Worm (Caenorhabditis elegans): ENCODE data around the gene lido-5.
"Not testable (repeated sequence)": the region's sequence is repeated elsewhere in the genome, so short reads cannot be mapped to it uniquely, and the experiment has no call there.

The lido-5 gene

ce11 chrX:17110555-17110954, at the start of gene lido-5:
lido-5 (minus strand) TSS chrX:17110655.
- TF ChIP-seq unc-62 (GFP tag; optimal IDR thresholded peaks at IDR 0.05): no peak

ce11 chrX:17157868-17158267, 47.4 kb upstream of the lido-5 start, which contains the start of gene npr-21:
npr-21 (minus strand) TSS chrX:17157968.
- TF ChIP-seq unc-62 (GFP tag; optimal IDR thresholded peaks at IDR 0.05): no peak

ce11 chrX:17157089-17157488, 46.6 kb upstream of the lido-5 start:
- no peak for TF ChIP-seq unc-62 (GFP tag; optimal IDR thresholded peaks at IDR 0.05)

ce11 chrX:17151160-17151711, 40.8 kb upstream of the lido-5 start, which contains the start of gene mdt-1.2:
mdt-1.2 (plus strand) TSS chrX:17151522.
- no peak for TF ChIP-seq unc-62 (GFP tag; optimal IDR thresholded peaks at IDR 0.05)

- no peak for TF ChIP-seq unc-62 (GFP tag; optimal IDR thresholded peaks at IDR 0.05)
Measured at ce11 chrX:17149877-17150490, 39.5 kb upstream of the lido-5 start, which contains the start of gene T23C6.4. T23C6.4 (minus strand) TSS chrX:17149927.

ce11 chrX:17146545-17146944, 36.1 kb upstream of the lido-5 start:
- no peak for TF ChIP-seq unc-62 (GFP tag; optimal IDR thresholded peaks at IDR 0.05)

- no peak for TF ChIP-seq unc-62 (GFP tag; optimal IDR thresholded peaks at IDR 0.05)
Measured at ce11 chrX:17140447-17140846, 30.0 kb upstream of the lido-5 start.

ce11 chrX:17139204-17139780, 28.8 kb upstream of the lido-5 start:
- TF ChIP-seq unc-62 (GFP tag; optimal IDR thresholded peaks at IDR 0.05): no peak

ce11 chrX:17138060-17138557, 27.7 kb upstream of the lido-5 start, which contains the start of gene cnp-3:
cnp-3 (minus strand) TSS chrX:17138110.
- no peak for TF ChIP-seq unc-62 (GFP tag; optimal IDR thresholded peaks at IDR 0.05)

- no peak for TF ChIP-seq unc-62 (GFP tag; optimal IDR thresholded peaks at IDR 0.05)
Measured at ce11 chrX:17135704-17136103, 25.2 kb upstream of the lido-5 start.

ce11 chrX:17134427-17134826, 24.0 kb upstream of the lido-5 start, which contains the start of gene K09E3.7:
K09E3.7 (minus strand) TSS chrX:17134527.
- no peak for TF ChIP-seq unc-62 (GFP tag; optimal IDR thresholded peaks at IDR 0.05)

ce11 chrX:17117359-17117758, 6.9 kb upstream of the lido-5 start, which contains the start of gene K09E3.2:
K09E3.2 (plus strand) TSS chrX:17117659.
- TF ChIP-seq unc-62 (GFP tag; optimal IDR thresholded peaks at IDR 0.05): not testable (repeated sequence)

ce11 chrX:17115089-17115488, 4.6 kb upstream of the lido-5 start, which contains the start of gene lido-6:
lido-6 (minus strand) TSS chrX:17115189.
- no peak for TF ChIP-seq unc-62 (GFP tag; optimal IDR thresholded peaks at IDR 0.05)

ce11 chrX:17107670-17108069, 2.8 kb downstream of the lido-5 start, which contains the start of gene lido-4:
lido-4 (minus strand) TSS chrX:17107770.
- TF ChIP-seq unc-62 (GFP tag; optimal IDR thresholded peaks at IDR 0.05): no peak

- TF ChIP-seq unc-62 (GFP tag; optimal IDR thresholded peaks at IDR 0.05): no peak
Measured at ce11 chrX:17100656-17101055, 9.8 kb downstream of the lido-5 start, which contains the start of gene lido-2. lido-2 (minus strand) TSS chrX:17100756.

- no peak for TF ChIP-seq unc-62 (GFP tag; optimal IDR thresholded peaks at IDR 0.05)
Measured at ce11 chrX:17096508-17097234, 13.8 kb downstream of the lido-5 start, which contains the start of gene lido-1. lido-1 (minus strand) TSS chrX:17096558.

Data from whole organism, dauer.